Worm (Caenorhabditis elegans) whole organism, L2 larva: Measurements from ENCODE around the gene cit-1.2.

Source experiments
- C34F6.9 ChIP-seq: fragments of 150-350 bp; optimal IDR thresholded peaks from 2 replicates; lab custom pipeline; 2014; ENCODE audit warnings: missing biosample characterization, missing genetic modification characterization
- F13H6.1 ChIP-seq: sonication (generic microtip); optimal IDR thresholded peaks from 2 replicates; lab custom pipeline; 2016; ENCODE audit warnings: missing genetic modification characterization, missing compliant biosample characterization
- Y55F3AM.14 ChIP-seq: fragments of 200-800 bp; sonication (Bioruptor generic); optimal IDR thresholded peaks from 2 replicates; lab custom pipeline; 2018; ENCODE audit warnings: mild to moderate bottlenecking, missing genetic modification characterization, missing compliant biosample characterization
- ZK546.5 ChIP-seq: sonication (generic microtip); optimal IDR thresholded peaks from 2 replicates; lab custom pipeline; 2017; ENCODE audit warnings: missing biosample characterization, missing genetic modification characterization
- aly-2 ChIP-seq: fragments of 150-350 bp; optimal IDR thresholded peaks from 2 replicates; lab custom pipeline; 2014; ENCODE audit warnings: missing biosample characterization, missing genetic modification characterization
- ama-1 ChIP-seq: fragments of 150-350 bp; optimal IDR thresholded peaks from 2 replicates; lab custom pipeline; 2018; ENCODE audit warnings: inconsistent platforms
- blmp-1 ChIP-seq: sonication (generic microtip); optimal IDR thresholded peaks from 2 replicates; lab custom pipeline; 2017; ENCODE audit warnings: missing genetic modification characterization, mild to moderate bottlenecking, missing compliant biosample characterization, antibody characterized with exemption, moderate library complexity; ENCODE audit not compliant: insufficient read depth
- ceh-16 ChIP-seq: fragments of 150-350 bp; optimal IDR thresholded peaks from 2 replicates; lab custom pipeline; 2014; ENCODE audit warnings: missing biosample characterization, missing genetic modification characterization
- crh-2 ChIP-seq: sonication (generic microtip); optimal IDR thresholded peaks from 2 replicates; lab custom pipeline; 2017; ENCODE audit warnings: missing biosample characterization, missing genetic modification characterization
- elt-1 ChIP-seq: fragments of 150-350 bp; optimal IDR thresholded peaks from 2 replicates; lab custom pipeline; 2014; ENCODE audit warnings: missing biosample characterization, missing genetic modification characterization
- fos-1 ChIP-seq: fragments of 150-350 bp; optimal IDR thresholded peaks from 2 replicates; lab custom pipeline; 2014; ENCODE audit warnings: missing biosample characterization, missing genetic modification characterization
- gmeb-1 ChIP-seq: fragments of 150-350 bp; optimal IDR thresholded peaks from 2 replicates; lab custom pipeline; 2014; ENCODE audit warnings: missing biosample characterization, missing genetic modification characterization
- lin-13 ChIP-seq: fragments of 150-350 bp; optimal IDR thresholded peaks from 2 replicates; lab custom pipeline; 2014; ENCODE audit warnings: missing biosample characterization, missing genetic modification reagents, missing genetic modification characterization
- lin-39 ChIP-seq: fragments of 150-350 bp; optimal IDR thresholded peaks from 2 replicates; lab custom pipeline; 2014; ENCODE audit warnings: missing biosample characterization, missing genetic modification reagents, missing genetic modification characterization
- lsy-2 ChIP-seq, 2 experiments: fragments of 150-350 bp in 1 of 2; sonication (generic microtip) in 1 of 2; optimal IDR thresholded peaks; 2 replicates each; lab custom pipeline; 2014 to 2017; ENCODE audit warnings: missing biosample characterization in 2 of 2, missing genetic modification characterization in 2 of 2
- mab-5 ChIP-seq: fragments of 150-350 bp; optimal IDR thresholded peaks from 2 replicates; lab custom pipeline; 2014; ENCODE audit warnings: missing biosample characterization, missing genetic modification characterization
- mbf-1 ChIP-seq: sonication (generic microtip); optimal IDR thresholded peaks from 2 replicates; lab custom pipeline; 2017; ENCODE audit warnings: missing biosample characterization, missing genetic modification characterization
- mdl-1 ChIP-seq, 2 experiments: fragments of 150-350 bp in 1 of 2; sonication (generic microtip) in 1 of 2; optimal IDR thresholded peaks; 2 replicates each; lab custom pipeline; 2017; ENCODE audit warnings: missing biosample characterization in 2 of 2, missing genetic modification characterization in 2 of 2
- nhr-129 ChIP-seq: fragments of 150-350 bp; optimal IDR thresholded peaks from 2 replicates; lab custom pipeline; 2014; ENCODE audit warnings: missing biosample characterization, missing genetic modification characterization
- nhr-21 ChIP-seq: fragments of 150-350 bp; optimal IDR thresholded peaks from 2 replicates; lab custom pipeline; 2014; ENCODE audit warnings: missing biosample characterization, missing genetic modification characterization
- nhr-25 ChIP-seq: fragments of 150-350 bp; sonication (generic microtip); optimal IDR thresholded peaks from 3 replicates; lab custom pipeline; 2014; ENCODE audit warnings: missing biosample characterization, missing genetic modification characterization
- nhr-6 ChIP-seq: fragments of 150-350 bp; optimal IDR thresholded peaks from 2 replicates; lab custom pipeline; 2014; ENCODE audit warnings: missing biosample characterization, missing genetic modification characterization
- nhr-77 ChIP-seq: fragments of 150-350 bp; optimal IDR thresholded peaks from 2 replicates; lab custom pipeline; 2014; ENCODE audit warnings: missing biosample characterization, missing genetic modification characterization
- peb-1 ChIP-seq: fragments of 150-350 bp; optimal IDR thresholded peaks from 2 replicates; lab custom pipeline; 2014; ENCODE audit warnings: missing biosample characterization, missing genetic modification characterization
- sem-4 ChIP-seq: fragments of 150-350 bp; optimal IDR thresholded peaks from 2 replicates; lab custom pipeline; 2014; ENCODE audit warnings: missing biosample characterization, missing genetic modification reagents, missing genetic modification characterization
- skn-1 ChIP-seq: sonication (generic microtip); optimal IDR thresholded peaks from 2 replicates; lab custom pipeline; 2017; ENCODE audit warnings: missing biosample characterization, missing genetic modification characterization
- sma-3 ChIP-seq: sonication (generic microtip); optimal IDR thresholded peaks from 2 replicates; lab custom pipeline; 2016; ENCODE audit warnings: missing genetic modification reagents, missing genetic modification characterization, missing compliant biosample characterization
- sma-9 ChIP-seq, 2 experiments: fragments of 150-350 bp in 1 of 2; sonication (generic microtip) in 1 of 2; optimal IDR thresholded peaks; 2 replicates each; lab custom pipeline; 2014 to 2016; ENCODE audit warnings: missing genetic modification characterization in 2 of 2, mild to moderate bottlenecking in 1 of 2, missing biosample characterization in 1 of 2, missing compliant biosample characterization in 1 of 2, missing genetic modification reagents in 1 of 2, moderate library complexity in 1 of 2
- unc-39 ChIP-seq: fragments of 150-350 bp; optimal IDR thresholded peaks from 2 replicates; lab custom pipeline; 2014; ENCODE audit warnings: missing biosample characterization, missing genetic modification characterization
- unc-55 ChIP-seq: fragments of 150-350 bp; sonication (generic microtip); optimal IDR thresholded peaks from 3 replicates; lab custom pipeline; 2014; ENCODE audit warnings: missing biosample characterization, missing genetic modification reagents, missing genetic modification characterization
- zag-1 ChIP-seq: fragments of 150-350 bp; optimal IDR thresholded peaks from 2 replicates; lab custom pipeline; 2014; ENCODE audit warnings: missing biosample characterization, missing genetic modification characterization
- ztf-11 ChIP-seq: sonication (generic microtip); optimal IDR thresholded peaks from 2 replicates; lab custom pipeline; 2017; ENCODE audit warnings: missing biosample characterization, missing genetic modification characterization
- ztf-4 ChIP-seq: fragments of 150-350 bp; optimal IDR thresholded peaks from 2 replicates; lab custom pipeline; 2014; ENCODE audit warnings: missing biosample characterization, missing genetic modification characterization

The cit-1.2 gene

DNA sequence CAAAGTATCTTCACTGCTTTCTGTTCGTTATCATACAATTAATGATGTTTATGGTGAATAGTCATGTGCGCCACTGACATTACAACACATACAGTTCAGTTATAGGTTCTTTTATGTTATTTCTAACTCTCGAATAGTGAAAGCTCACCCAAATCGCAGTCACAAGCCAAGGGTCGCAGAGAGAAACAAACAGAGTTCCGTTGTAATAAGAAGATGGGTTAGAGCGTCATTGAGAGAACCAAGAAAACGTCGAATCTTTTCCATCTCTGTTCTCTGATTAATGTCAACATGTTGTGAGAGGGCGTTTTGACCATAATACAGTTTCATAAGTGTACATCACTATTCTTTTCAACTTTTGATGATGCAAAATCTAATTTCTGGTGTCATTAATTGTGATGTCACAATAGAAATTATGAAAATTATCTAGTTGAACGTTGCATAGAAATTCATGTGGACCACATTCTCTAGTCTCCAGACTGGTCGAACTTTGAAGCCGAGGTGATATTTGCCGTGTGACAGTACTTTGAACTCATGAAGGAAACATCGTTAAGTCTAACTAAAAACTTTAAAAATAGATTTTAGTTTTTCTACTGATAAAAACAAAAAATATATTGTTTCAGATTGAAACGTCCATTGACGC lies 36.5 kb upstream of the cit-1.2 start:
- peak; percentile 65 for TF ChIP-seq nhr-129 (tag; lab: Kevin White, UChicago)
- no peak for TF ChIP-seq peb-1 (tag; lab: Kevin White, UChicago)
- TF ChIP-seq ceh-16 (tag; lab: Kevin White, UChicago): no peak
- TF ChIP-seq elt-1 (tag; lab: Kevin White, UChicago): no peak
- TF ChIP-seq skn-1 (tag; lab: Kevin White, UChicago): no peak
- TF ChIP-seq crh-2 (tag; lab: Kevin White, UChicago): peak; percentile 6
- peak in 1 of 2 experiments; percentile 39 for TF ChIP-seq lsy-2 (tag; optimal IDR thresholded peaks at IDR 0.05; lab: Kevin White, UChicago)
- TF ChIP-seq gmeb-1: no peak
- peak; percentile 15 for TF ChIP-seq C34F6.9 (tag; lab: Kevin White, UChicago)
- TF ChIP-seq ZK546.5 (tag; lab: Kevin White, UChicago): no peak
- no peak for TF ChIP-seq aly-2 (tag; lab: Kevin White, UChicago)
- TF ChIP-seq zag-1 (tag; lab: Kevin White, UChicago): no peak
- TF ChIP-seq nhr-21 (tag; lab: Kevin White, UChicago): peak; percentile 33
- TF ChIP-seq fos-1 (tag; lab: Kevin White, UChicago): peak; percentile 29
- peak; percentile 83 for TF ChIP-seq blmp-1 (tag; lab: Kevin White, UChicago)
- peak; percentile 41 for TF ChIP-seq nhr-25 (tag; lab: Kevin White, UChicago)
- TF ChIP-seq unc-39: no peak
- no peak for TF ChIP-seq ztf-11 (tag; lab: Kevin White, UChicago)
- TF ChIP-seq ztf-4 (tag; lab: Kevin White, UChicago): peak; percentile 45
- TF ChIP-seq mab-5: no peak
- TF ChIP-seq ama-1: peak; percentile 57
- TF ChIP-seq sem-4 (tag; lab: Kevin White, UChicago): no peak
- peak; percentile 33 for TF ChIP-seq sma-9 (GFP tag; optimal IDR thresholded peaks at IDR 0.05; lab: Kevin White, UChicago)
- TF ChIP-seq sma-9 (tag; optimal IDR thresholded peaks at IDR 0.05; lab: Kevin White, UChicago): no peak

DNA sequence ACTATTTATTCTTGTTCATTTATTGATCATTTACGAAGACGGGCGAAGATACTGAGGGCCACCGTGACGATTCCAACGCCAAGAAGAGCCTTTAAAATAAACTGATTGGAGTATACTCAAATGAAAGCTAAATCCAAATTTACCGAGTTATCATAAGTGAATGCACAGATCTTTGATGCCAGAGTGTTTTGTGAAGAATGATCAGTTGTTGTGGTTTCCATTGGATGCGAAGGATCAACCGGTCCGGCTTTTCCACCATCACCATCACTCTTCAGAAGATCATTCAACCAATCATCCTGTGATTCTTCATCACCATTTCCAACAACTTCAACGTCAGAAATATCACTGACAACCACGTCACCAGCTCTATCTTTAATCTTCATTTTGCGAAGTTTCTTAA lies 33.3 kb upstream of the cit-1.2 start:
- TF ChIP-seq ama-1 (peak; percentile 24), mbf-1 (no peak), nhr-21 (tag; lab: Kevin White, UChicago) (peak; percentile 45), crh-2 (tag; lab: Kevin White, UChicago) (no peak), sma-3 (peak; percentile 11), sma-9 (GFP tag; optimal IDR thresholded peaks at IDR 0.05; lab: Kevin White, UChicago) (peak; percentile 7), sma-9 (tag; optimal IDR thresholded peaks at IDR 0.05; lab: Kevin White, UChicago) (no peak), F13H6.1 (tag; lab: Kevin White, UChicago) (peak; percentile 26), unc-39 (no peak)
- TF ChIP-seq, all 48 proteins: peak for 5

DNA sequence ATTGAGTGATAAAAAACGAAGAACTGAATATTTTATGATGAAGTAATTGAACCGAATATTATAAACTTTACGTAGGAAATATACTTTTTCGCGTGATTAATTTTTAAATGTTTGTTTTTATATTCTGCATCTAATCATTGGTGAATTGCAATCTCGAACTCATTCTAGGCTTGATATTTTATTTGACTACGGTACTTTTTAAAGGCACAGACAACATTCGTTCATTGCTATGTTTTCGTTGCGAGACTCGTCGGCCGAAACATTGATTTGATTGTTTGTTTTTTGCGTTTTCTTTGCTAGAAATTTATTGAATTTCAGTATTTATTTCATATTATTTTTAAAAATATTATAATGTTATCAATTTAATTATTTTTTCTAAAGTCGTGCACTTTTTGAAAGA lies 32.8 kb upstream of the cit-1.2 start, which contains the start of gene C06G4.4:
Gene C06G4.4 (minus strand): TSS at position 36 of the 400 bp plus-strand sequence.
- no peak for TF ChIP-seq ama-1
- TF ChIP-seq nhr-6 (tag; lab: Kevin White, UChicago): no peak
- no peak for TF ChIP-seq mab-5
- no peak for TF ChIP-seq Y55F3AM.14
- TF ChIP-seq, all 48 proteins: peak for 0

DNA sequence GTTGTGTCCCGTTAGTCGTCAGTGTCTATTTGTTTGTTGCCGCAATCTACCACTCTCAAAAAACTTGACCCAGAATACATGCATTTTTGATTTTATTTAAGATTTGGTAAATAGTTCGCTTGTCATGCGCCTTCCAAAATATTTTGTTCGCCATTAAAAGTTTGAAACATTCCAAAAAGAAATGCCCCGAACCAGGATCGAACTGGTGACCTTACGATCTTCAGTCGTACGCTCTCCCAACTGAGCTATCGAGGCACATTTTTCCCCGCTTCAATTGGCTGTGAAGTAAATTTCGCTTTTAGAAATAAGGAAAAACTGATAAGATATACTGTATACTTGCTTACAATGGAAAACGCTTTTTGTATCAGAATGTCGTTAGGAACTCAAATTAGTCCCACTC lies 32.3 kb upstream of the cit-1.2 start:
- peak; percentile 26 for TF ChIP-seq nhr-21 (tag; lab: Kevin White, UChicago)
- no peak for TF ChIP-seq lin-39 (tag; lab: Kevin White, UChicago)

DNA sequence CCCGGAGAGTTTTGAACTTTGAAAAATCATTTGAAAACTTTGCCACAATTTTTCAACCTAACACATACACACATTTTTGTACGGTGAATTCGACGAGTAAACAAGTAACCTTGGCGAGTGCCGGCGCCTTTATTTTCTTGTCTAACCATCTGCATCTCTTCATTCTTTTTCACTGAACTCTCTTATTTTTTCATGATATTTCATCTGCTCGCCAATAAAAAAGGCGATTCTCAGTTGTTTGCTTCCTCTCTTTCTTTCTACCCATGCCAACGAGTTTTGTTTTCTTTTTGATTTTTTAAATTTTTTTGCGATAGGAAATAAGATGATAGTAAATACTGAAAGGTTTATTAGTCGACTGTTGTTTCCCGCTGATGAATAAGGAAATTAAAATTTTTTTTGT lies 31.8 kb upstream of the cit-1.2 start:
- peak; percentile 84 for TF ChIP-seq sma-3
- no peak for TF ChIP-seq nhr-77 (tag; lab: Kevin White, UChicago)
- peak; percentile 20 for TF ChIP-seq fos-1 (tag; lab: Kevin White, UChicago)
- peak; percentile 43 for TF ChIP-seq unc-55
- no peak for TF ChIP-seq unc-39
- TF ChIP-seq nhr-25 (tag; lab: Kevin White, UChicago): peak; percentile 66
- peak; percentile 54 for TF ChIP-seq nhr-129 (tag; lab: Kevin White, UChicago)
- TF ChIP-seq lsy-2 (tag; optimal IDR thresholded peaks at IDR 0.05; lab: Kevin White, UChicago): peak in 1 of 2 experiments; percentile 64
- TF ChIP-seq F13H6.1 (tag; lab: Kevin White, UChicago): peak; percentile 70
- TF ChIP-seq skn-1 (tag; lab: Kevin White, UChicago): no peak
- TF ChIP-seq lin-13 (GFP tag; lab: Kevin White, UChicago): peak; percentile 33
- TF ChIP-seq gmeb-1: peak; percentile 32
- TF ChIP-seq ZK546.5 (tag; lab: Kevin White, UChicago): no peak
- TF ChIP-seq ztf-4 (tag; lab: Kevin White, UChicago): peak; percentile 30
- TF ChIP-seq elt-1 (tag; lab: Kevin White, UChicago): no peak
- TF ChIP-seq nhr-6 (tag; lab: Kevin White, UChicago): no peak
- TF ChIP-seq sma-9 (GFP tag; optimal IDR thresholded peaks at IDR 0.05; lab: Kevin White, UChicago): peak; percentile 42
- TF ChIP-seq sma-9 (tag; optimal IDR thresholded peaks at IDR 0.05; lab: Kevin White, UChicago): no peak
- TF ChIP-seq mdl-1 (tag; optimal IDR thresholded peaks at IDR 0.05; lab: Kevin White, UChicago): peak in 1 of 2 experiments; percentile 2
- peak; percentile 9 for TF ChIP-seq blmp-1 (tag; lab: Kevin White, UChicago)
- peak; percentile 65 for TF ChIP-seq C34F6.9 (tag; lab: Kevin White, UChicago)
- peak; percentile 14 for TF ChIP-seq mab-5
- TF ChIP-seq crh-2 (tag; lab: Kevin White, UChicago): peak; percentile 73
